Fruit fly (Drosophila melanogaster): ENCODE data around the gene Gss2.
A peak's percentile ranks its signal among the peaks of the same experiment; 100 is the strongest.

Gss2 gene

DNA sequence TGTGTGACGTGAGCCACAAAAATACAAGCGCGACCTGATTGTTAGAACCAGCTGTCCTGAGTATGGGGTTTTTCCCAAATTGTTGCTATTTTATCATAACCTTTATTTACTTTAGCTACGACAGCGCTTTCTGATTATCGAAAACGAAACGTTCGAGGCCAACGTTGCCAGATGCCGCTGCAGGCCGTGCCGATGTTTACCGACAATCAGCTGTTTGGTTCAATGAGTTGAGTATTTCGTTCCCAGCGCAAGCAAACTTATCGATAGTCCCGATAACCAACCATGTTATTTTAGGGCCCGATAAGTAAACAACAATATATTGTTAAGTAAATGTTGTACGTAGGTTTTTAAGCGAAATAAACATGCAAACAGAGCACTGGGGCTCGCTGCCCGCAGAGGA lies 49.3 kb upstream of the Gss2 start, which contains the start of the genes CG15814 and Spt7 (continued):
- TF ChIP-seq CG9215 (GFP tag; IDR thresholded peaks at IDR 0.05) (no peak), mam (GFP tag; optimal IDR thresholded peaks at IDR 0.05) (peak; percentile 41), Meics (GFP tag; optimal IDR thresholded peaks at IDR 0.05) (peak; percentile 47), CG31441 (GFP tag; IDR thresholded peaks at IDR 0.05) (no peak), Taf1 (GFP tag; IDR thresholded peaks at IDR 0.05) (no peak), Rfx (GFP tag; IDR thresholded peaks at IDR 0.05) (peak; percentile 66), PHDP (tag; optimal IDR thresholded peaks at IDR 0.05) (peak; percentile 33), HLHmδ (GFP tag; optimal IDR thresholded peaks at IDR 0.05) (peak; percentile 13), Lhr (GFP tag; optimal IDR thresholded peaks at IDR 0.05) (peak; percentile 34), CG14667 (GFP tag; IDR thresholded peaks at IDR 0.05) (no peak), z (GFP tag; IDR thresholded peaks at IDR 0.05) (no peak), ewg (GFP tag; optimal IDR thresholded peaks at IDR 0.05) (peak; percentile 26), tll (GFP tag; optimal IDR thresholded peaks at IDR 0.05) (no peak), CG2120 (GFP tag; optimal IDR thresholded peaks at IDR 0.05) (peak; percentile 47), danr (GFP tag; IDR thresholded peaks at IDR 0.05) (no peak), CG8388 (GFP tag; optimal IDR thresholded peaks at IDR 0.05) (no peak), Hr51 (GFP tag; optimal IDR thresholded peaks at IDR 0.05) (peak in 1 of 2 experiments; percentile 38), fd3F (GFP tag; optimal IDR thresholded peaks at IDR 0.05) (peak; percentile 12), lmd (GFP tag; IDR thresholded peaks at IDR 0.05) (0 out of 2 replicates have a peak, but pooled peaks have one; percentile 5), CG14965 (GFP tag; optimal IDR thresholded peaks at IDR 0.05; ENCODE audit: borderline replicate concordance) (no peak), Tbp (GFP tag; optimal IDR thresholded peaks at IDR 0.05) (no peak), CG4820 (GFP tag; optimal IDR thresholded peaks at IDR 0.05) (no peak), slbo (GFP tag; IDR thresholded peaks at IDR 0.05) (0 out of 2 replicates have a peak, but pooled peaks have one; percentile 12), ro (GFP tag; IDR thresholded peaks at IDR 0.05) (no peak), HLH4C (GFP tag; IDR thresholded peaks at IDR 0.05; ENCODE audit: partially characterized antibody) (peak; percentile 85), caup (GFP tag; optimal IDR thresholded peaks at IDR 0.05; ENCODE audit: severe bottlenecking) (peak; percentile 47), CG2116 (GFP tag; optimal IDR thresholded peaks at IDR 0.05) (peak; percentile 83), gt (GFP tag; IDR thresholded peaks at IDR 0.05) (no peak), ci (GFP tag; IDR thresholded peaks at IDR 0.05) (peak; percentile 26; the same call in 1 of the 3 replicates), CG6765 (GFP tag; optimal IDR thresholded peaks at IDR 0.05) (no peak), dmrt11E (tag; optimal IDR thresholded peaks at IDR 0.05) (peak; percentile 11), sens-2 (GFP tag; IDR thresholded peaks at IDR 0.05) (no peak), bcd (GFP tag; optimal IDR thresholded peaks at IDR 0.05) (peak; percentile 35), Doc3 (GFP tag; IDR thresholded peaks at IDR 0.05; ENCODE audit: partially characterized antibody) (peak; percentile 63), CG12769 (tag; optimal IDR thresholded peaks at IDR 0.05) (no peak), bowl (GFP tag; IDR thresholded peaks at IDR 0.05) (0 out of 2 replicates have a peak, but pooled peaks have one; percentile 8), BEAF-32 (GFP tag; optimal IDR thresholded peaks at IDR 0.05) (peak; percentile 88), Hr3 (GFP tag; optimal IDR thresholded peaks at IDR 0.05) (no peak), CG16779 (GFP tag; IDR thresholded peaks at IDR 0.05) (no peak), B-H1 (GFP tag; IDR thresholded peaks at IDR 0.05) (peak; percentile 11; the same call in 1 of the 3 replicates), CG7928 (GFP tag; optimal IDR thresholded peaks at IDR 0.05) (peak; percentile 6), inv (GFP tag; IDR thresholded peaks at IDR 0.05; ENCODE audit: partially characterized antibody) (peak; percentile 81), CG11504 (tag; optimal IDR thresholded peaks at IDR 0.05) (no peak), hb (GFP tag; IDR thresholded peaks at IDR 0.05; ENCODE audit: partially characterized antibody) (peak; percentile 66; the same call in 2 of the 3 replicates), CG1832 (GFP tag; optimal IDR thresholded peaks at IDR 0.05) (no peak), CG3726 (GFP tag; IDR thresholded peaks at IDR 0.05) (no peak), ftz-f1 (GFP tag; optimal IDR thresholded peaks at IDR 0.05) (peak; percentile 35), H15 (GFP tag; IDR thresholded peaks at IDR 0.05) (no peak), CG17359 (tag; optimal IDR thresholded peaks at IDR 0.05) (peak; percentile 26), gcm2 (GFP tag; optimal IDR thresholded peaks at IDR 0.05) (no peak)
